Worm (Caenorhabditis elegans): ENCODE measurements around the gene Y110A2AL.6.

Y110A2AL.6 gene

ce11 chrII:2859315-2859714 lies 17.9 kb upstream of the Y110A2AL.6 start:
- TF ChIP-seq sup-37 (GFP tag; optimal IDR thresholded peaks at IDR 0.05) (no peak), unc-62 (GFP tag; optimal IDR thresholded peaks at IDR 0.05) (no peak), egl-13 (tag; optimal IDR thresholded peaks at IDR 0.05) (no peak), zip-4 (GFP tag; optimal IDR thresholded peaks at IDR 0.05) (no peak), snpc-4 (tag; optimal IDR thresholded peaks at IDR 0.05) (no peak), nhr-12 (tag; optimal IDR thresholded peaks at IDR 0.05) (no peak), hlh-17 (GFP tag; optimal IDR thresholded peaks at IDR 0.05; ENCODE audit: borderline replicate concordance) (no peak), lin-14 (GFP tag; optimal IDR thresholded peaks at IDR 0.05) (no peak), nhr-11 (tag; optimal IDR thresholded peaks at IDR 0.05) (no peak), aha-1 (tag; optimal IDR thresholded peaks at IDR 0.05) (no peak), nhr-71 (tag; optimal IDR thresholded peaks at IDR 0.05) (no peak), isw-1 (GFP tag; IDR thresholded peaks at IDR 0.05) (no peak), nhr-20 (tag; optimal IDR thresholded peaks at IDR 0.05) (no peak), ztf-4 (tag; optimal IDR thresholded peaks at IDR 0.05) (no peak)

DNA sequence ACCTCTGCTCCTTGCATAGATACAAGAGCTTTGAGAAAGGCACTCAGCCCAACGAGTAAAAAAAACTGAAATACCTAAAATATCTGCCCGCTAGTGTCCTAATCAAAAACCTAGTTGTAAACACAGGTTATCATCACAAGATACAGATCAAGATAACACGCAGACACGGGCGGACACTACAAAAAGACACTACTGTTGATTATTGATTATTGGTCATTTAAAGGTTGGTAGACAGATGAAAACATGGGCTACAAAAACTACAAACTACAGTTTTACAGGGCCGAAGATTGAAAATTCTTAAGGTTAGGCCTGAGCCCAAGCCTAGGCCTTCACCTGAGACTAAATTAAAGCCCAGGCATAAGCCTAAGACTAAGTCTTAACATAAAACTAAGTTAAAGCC lies 17.4 kb upstream of the Y110A2AL.6 start:
- TF ChIP-seq mep-1 (tag; optimal IDR thresholded peaks at IDR 0.05), result no peak
- peak; percentile 74 for TF ChIP-seq nhr-85 (tag)
- no peak for TF ChIP-seq F16B12.6 (tag; optimal IDR thresholded peaks at IDR 0.05)
- TF ChIP-seq zag-1 (tag; optimal IDR thresholded peaks at IDR 0.05), result no peak
- no peak for TF ChIP-seq hpl-2 (GFP tag; optimal IDR thresholded peaks at IDR 0.05)
- peak; percentile 26 for TF ChIP-seq nhr-20 (tag; optimal IDR thresholded peaks at IDR 0.05)
- TF ChIP-seq nhr-28 (tag; optimal IDR thresholded peaks at IDR 0.05), result no peak
- TF ChIP-seq sptf-1 (tag; optimal IDR thresholded peaks at IDR 0.05), result no peak
- TF ChIP-seq snu-23 (GFP tag; optimal IDR thresholded peaks at IDR 0.05), result peak; percentile 0
- TF ChIP-seq blmp-1 (tag; optimal IDR thresholded peaks at IDR 0.05), result peak; percentile 5
- TF ChIP-seq pag-3 (tag; optimal IDR thresholded peaks at IDR 0.05; ENCODE audit: borderline replicate concordance, insufficient read depth), result no peak
- TF ChIP-seq lin-35 (GFP tag; optimal IDR thresholded peaks at IDR 0.05), result peak in 1 of 2 experiments; percentile 24
- TF ChIP-seq xbp-1 (tag; optimal IDR thresholded peaks at IDR 0.05), result no peak
- peak in 1 of 6 experiments; percentile 48 for TF ChIP-seq elt-3 (tag; optimal IDR thresholded peaks at IDR 0.05)
- no peak for TF ChIP-seq ceh-88 (GFP tag; IDR thresholded peaks at IDR 0.05)

- TF ChIP-seq nhr-90 (tag; optimal IDR thresholded peaks at IDR 0.05; ENCODE audit: poor library complexity) (no peak), F16B12.6 (tag; optimal IDR thresholded peaks at IDR 0.05) (no peak), nhr-84 (tag; optimal IDR thresholded peaks at IDR 0.05) (no peak), lir-3 (tag; optimal IDR thresholded peaks at IDR 0.05; ENCODE audit: poor library complexity) (no peak), sptf-1 (tag; optimal IDR thresholded peaks at IDR 0.05) (no peak), isw-1 (GFP tag; IDR thresholded peaks at IDR 0.05) (no peak), efl-3 (GFP tag; optimal IDR thresholded peaks at IDR 0.05) (no peak), fos-1 (tag; optimal IDR thresholded peaks at IDR 0.05) (no peak), jun-1 (tag; optimal IDR thresholded peaks at IDR 0.05) (no peak), sup-37 (GFP tag; optimal IDR thresholded peaks at IDR 0.05) (no peak), tlp-1 (tag; optimal IDR thresholded peaks at IDR 0.05) (no peak), C16A3.4 (tag; optimal IDR thresholded peaks at IDR 0.05) (no peak), pag-3 (tag; optimal IDR thresholded peaks at IDR 0.05; ENCODE audit: borderline replicate concordance, insufficient read depth) (peak; percentile 90), efl-1 (optimal IDR thresholded peaks at IDR 0.05) (no peak), efl-1 (GFP tag; optimal IDR thresholded peaks at IDR 0.05 in 1 of 2) (peak in 1 of 2 experiments; percentile 66), blmp-1 (tag; optimal IDR thresholded peaks at IDR 0.05) (peak; percentile 79), nhr-11 (tag; optimal IDR thresholded peaks at IDR 0.05) (no peak), skn-1 (tag; optimal IDR thresholded peaks at IDR 0.05) (no peak), lin-14 (GFP tag; optimal IDR thresholded peaks at IDR 0.05) (peak; percentile 53), unc-86 (tag; optimal IDR thresholded peaks at IDR 0.05) (no peak), nhr-76 (tag; optimal IDR thresholded peaks at IDR 0.05) (no peak), ztf-11 (tag; optimal IDR thresholded peaks at IDR 0.05) (no peak), snu-23 (GFP tag; optimal IDR thresholded peaks at IDR 0.05) (peak; percentile 7), vab-15 (tag; optimal IDR thresholded peaks at IDR 0.05) (no peak), lsy-2 (tag; optimal IDR thresholded peaks at IDR 0.05) (no peak), nhr-85 (tag) (peak; percentile 85), ceh-90 (tag; optimal IDR thresholded peaks at IDR 0.05) (no peak), hlh-17 (GFP tag; optimal IDR thresholded peaks at IDR 0.05; ENCODE audit: borderline replicate concordance) (no peak), Y116A8C.19 (tag; optimal IDR thresholded peaks at IDR 0.05; ENCODE audit: borderline replicate concordance) (no peak), rnt-1 (tag; optimal IDR thresholded peaks at IDR 0.05) (peak; percentile 29), elt-3 (tag; optimal IDR thresholded peaks at IDR 0.05) (peak; percentile 16 to 88 (median 73)), nhr-20 (tag; optimal IDR thresholded peaks at IDR 0.05) (peak; percentile 35), nhr-47 (tag; optimal IDR thresholded peaks at IDR 0.05) (no peak)
These were observed 16.1 kb upstream of the Y110A2AL.6 start for ce11 chrII:2857559-2857958.
